Worm (Caenorhabditis elegans) whole organism, young adult: ENCODE data around the gene clec-238.

ENCODE experiments used
- F55B11.4 ChIP-seq: sonication (generic microtip); optimal IDR thresholded peaks from 2 replicates; lab custom pipeline; 2016; ENCODE audit warnings: missing compliant biosample characterization, missing genetic modification characterization, borderline replicate concordance; ENCODE audit not compliant: insufficient read depth
- athp-1 ChIP-seq: sonication (generic microtip); optimal IDR thresholded peaks from 2 replicates; lab custom pipeline; 2017; ENCODE audit warnings: mild to moderate bottlenecking, missing genetic modification characterization, missing compliant biosample characterization
- cebp-2 ChIP-seq: fragments of 200-800 bp; sonication (Bioruptor generic); IDR thresholded peaks from 2 replicates; pipeline ENCODE4 v1.3.6; 2022; ENCODE audit warnings: missing genetic modification characterization, missing compliant biosample characterization
- ceh-100 ChIP-seq: fragments of 200-800 bp; sonication (Bioruptor generic); IDR thresholded peaks from 2 replicates; pipeline ENCODE4 v1.3.6; 2022; ENCODE audit warnings: missing genetic modification reagents, missing genetic modification characterization, missing compliant biosample characterization
- ceh-27 ChIP-seq: fragments of 200-800 bp; sonication (Bioruptor generic); optimal IDR thresholded peaks from 2 replicates; lab custom pipeline; 2018; ENCODE audit warnings: mild to moderate bottlenecking, missing genetic modification characterization, moderate library complexity, missing compliant biosample characterization
- die-1 ChIP-seq: sonication (generic microtip); optimal IDR thresholded peaks from 2 replicates; lab custom pipeline; 2016; ENCODE audit warnings: missing genotype, mild to moderate bottlenecking, missing genetic modification characterization, missing compliant biosample characterization
- madf-3 ChIP-seq: fragments of 200-800 bp; sonication (Bioruptor generic); IDR thresholded peaks from 2 replicates; pipeline ENCODE4 v1.3.6; 2022; ENCODE audit warnings: missing genetic modification reagents, missing genetic modification characterization, missing compliant biosample characterization
- madf-8 ChIP-seq: fragments of 200-800 bp; sonication (Bioruptor generic); conservative IDR thresholded peaks from 2 replicates; pipeline ENCODE4 v1.3.6; 2022; ENCODE audit warnings: missing genetic modification reagents, missing genetic modification characterization, missing compliant biosample characterization
- repo-1 ChIP-seq: sonication (generic microtip); optimal IDR thresholded peaks from 2 replicates; lab custom pipeline; 2017; ENCODE audit warnings: mild to moderate bottlenecking, missing genetic modification characterization, missing compliant biosample characterization
- tlf-1 ChIP-seq: fragments of 200-800 bp; sonication (Bioruptor generic); optimal IDR thresholded peaks from 2 replicates; lab custom pipeline; 2018; ENCODE audit warnings: mild to moderate bottlenecking, missing genetic modification characterization, missing compliant biosample characterization
- xnd-1 ChIP-seq: sonication (generic microtip); optimal IDR thresholded peaks from 2 replicates; lab custom pipeline; 2016; ENCODE audit warnings: missing genotype, missing genetic modification reagents, missing genetic modification characterization, missing compliant biosample characterization
- ztf-6 ChIP-seq: fragments of 200-800 bp; sonication (Bioruptor generic); IDR thresholded peaks from 2 replicates; pipeline ENCODE4 v1.3.6; 2022; ENCODE audit warnings: missing genetic modification reagents, missing genetic modification characterization, missing compliant biosample characterization

- TF ChIP-seq xnd-1 (tag; lab: Kevin White, UChicago) (no peak), ceh-27 (GFP tag; lab: Kevin White, UChicago) (no peak), madf-8 (GFP tag; lab: Robert Waterston, UW) (no peak), ceh-100 (GFP tag; lab: Robert Waterston, UW) (no peak), ztf-6 (GFP tag; lab: Robert Waterston, UW) (no peak), athp-1 (no peak), F55B11.4 (tag; lab: Kevin White, UChicago) (no peak), madf-3 (GFP tag; lab: Robert Waterston, UW) (no peak), repo-1 (tag; lab: Kevin White, UChicago) (no peak), die-1 (tag; lab: Kevin White, UChicago) (no peak), tlf-1 (GFP tag; lab: Kevin White, UChicago) (no peak), cebp-2 (GFP tag; lab: Robert Waterston, UW) (no peak)
Measured at ce11 chrV:16911934-16912333, 39.7 kb upstream of the clec-238 start, which contains the start of gene nhr-116.
